Worm (Caenorhabditis elegans): ENCODE results near the gene C31E10.11.

Gene C31E10.11

ce11 chrX:13995803-13996388 is 5.3 kb upstream of the C31E10.11 start, which contains the start of the genes C31E10.5 and C31E10.6:
Gene C31E10.5 (minus strand): TSS chrX:13995834.
Gene C31E10.6 (plus strand): TSS chrX:13996338.
- no peak for TF ChIP-seq hpl-2 (GFP tag; optimal IDR thresholded peaks at IDR 0.05)
- TF ChIP-seq Y116A8C.19 (tag; optimal IDR thresholded peaks at IDR 0.05; ENCODE audit: borderline replicate concordance), result no peak
- peak; percentile 74 for TF ChIP-seq rnt-1 (tag; optimal IDR thresholded peaks at IDR 0.05)
- no peak for TF ChIP-seq grh-1 (GFP tag; IDR thresholded peaks at IDR 0.05)
- no peak for TF ChIP-seq nhr-76 (tag; optimal IDR thresholded peaks at IDR 0.05)
- TF ChIP-seq mab-9 (GFP tag; IDR thresholded peaks at IDR 0.05), result no peak
- TF ChIP-seq dsc-1 (tag; optimal IDR thresholded peaks at IDR 0.05), result peak; percentile 47
- no peak for TF ChIP-seq ceh-63 (GFP tag; optimal IDR thresholded peaks at IDR 0.05)
- peak; percentile 73 for TF ChIP-seq unc-130 (tag; optimal IDR thresholded peaks at IDR 0.05)
- no peak for TF ChIP-seq elt-2 (tag; optimal IDR thresholded peaks at IDR 0.05)
- no peak for TF ChIP-seq tlp-1 (tag; optimal IDR thresholded peaks at IDR 0.05)
- TF ChIP-seq zip-4 (GFP tag; optimal IDR thresholded peaks at IDR 0.05), result no peak
- no peak for TF ChIP-seq efl-3 (GFP tag; optimal IDR thresholded peaks at IDR 0.05)
- TF ChIP-seq egl-13 (tag; optimal IDR thresholded peaks at IDR 0.05), result no peak
- TF ChIP-seq lsy-2 (tag; optimal IDR thresholded peaks at IDR 0.05), result peak; percentile 39 to 74
- peak; percentile 96 for TF ChIP-seq F16B12.6 (tag; optimal IDR thresholded peaks at IDR 0.05)
- TF ChIP-seq tbx-2 (tag; optimal IDR thresholded peaks at IDR 0.05), result peak; percentile 64
- no peak for TF ChIP-seq ceh-90 (tag; optimal IDR thresholded peaks at IDR 0.05)
- TF ChIP-seq nhr-12 (tag; optimal IDR thresholded peaks at IDR 0.05), result no peak
- peak; percentile 20 for TF ChIP-seq snpc-4 (tag; optimal IDR thresholded peaks at IDR 0.05)
- TF ChIP-seq egl-27 (tag; optimal IDR thresholded peaks at IDR 0.05), result no peak
- no peak for TF ChIP-seq hlh-17 (GFP tag; optimal IDR thresholded peaks at IDR 0.05; ENCODE audit: borderline replicate concordance)
- TF ChIP-seq ets-5 (GFP tag; IDR thresholded peaks at IDR 0.05), result no peak
- no peak for TF ChIP-seq hlh-4 (tag; optimal IDR thresholded peaks at IDR 0.05)
- TF ChIP-seq unc-30 (tag; optimal IDR thresholded peaks at IDR 0.05), result no peak
- peak; percentile 49 for TF ChIP-seq skn-1 (tag; optimal IDR thresholded peaks at IDR 0.05)
- TF ChIP-seq nhr-237 (tag; optimal IDR thresholded peaks at IDR 0.05), result no peak
- no peak for TF ChIP-seq nhr-28 (tag; optimal IDR thresholded peaks at IDR 0.05)
- peak; percentile 53 for TF ChIP-seq nhr-90 (tag; optimal IDR thresholded peaks at IDR 0.05; ENCODE audit: poor library complexity)
- TF ChIP-seq pqm-1 (tag; optimal IDR thresholded peaks at IDR 0.05), result no peak
- TF ChIP-seq mef-2 (tag; optimal IDR thresholded peaks at IDR 0.05), result no peak
- TF ChIP-seq blmp-1 (tag; optimal IDR thresholded peaks at IDR 0.05), result peak; percentile 10
- TF ChIP-seq ceh-82 (tag; optimal IDR thresholded peaks at IDR 0.05), result peak; percentile 26 to 61 (median 55)
- TF ChIP-seq nhr-11 (tag; optimal IDR thresholded peaks at IDR 0.05), result no peak
- TF ChIP-seq swsn-7 (tag; optimal IDR thresholded peaks at IDR 0.05), result peak; percentile 52
- no peak for TF ChIP-seq ces-1 (GFP tag; optimal IDR thresholded peaks at IDR 0.05)
- TF ChIP-seq sup-37 (GFP tag; optimal IDR thresholded peaks at IDR 0.05), result no peak
- peak in 1 of 6 experiments; percentile 7 for TF ChIP-seq elt-3 (tag; optimal IDR thresholded peaks at IDR 0.05)
- TF ChIP-seq mep-1 (tag; optimal IDR thresholded peaks at IDR 0.05), result peak; percentile 79
- TF ChIP-seq C34B4.2 (tag; optimal IDR thresholded peaks at IDR 0.05), result no peak
- TF ChIP-seq nhr-85 (tag), result peak; percentile 77
- TF ChIP-seq xbp-1 (tag; optimal IDR thresholded peaks at IDR 0.05), result peak; percentile 44
- peak; percentile 24 for TF ChIP-seq isw-1 (GFP tag; IDR thresholded peaks at IDR 0.05)
- peak; percentile 72 for TF ChIP-seq nhr-47 (tag; optimal IDR thresholded peaks at IDR 0.05)
- no peak for TF ChIP-seq ceh-8 (GFP tag; optimal IDR thresholded peaks at IDR 0.05)
- no peak for TF ChIP-seq ama-1 (optimal IDR thresholded peaks at IDR 0.05)
- TF ChIP-seq aly-2 (tag; optimal IDR thresholded peaks at IDR 0.05), result no peak
- TF ChIP-seq aha-1 (tag; optimal IDR thresholded peaks at IDR 0.05), result no peak
- TF ChIP-seq fkh-10 (GFP tag; optimal IDR thresholded peaks at IDR 0.05), result no peak
- TF ChIP-seq lin-39 (tag; optimal IDR thresholded peaks at IDR 0.05), result no peak
- TF ChIP-seq fkh-4 (tag; optimal IDR thresholded peaks at IDR 0.05; ENCODE audit: borderline replicate concordance), result no peak
- TF ChIP-seq sox-4 (tag; optimal IDR thresholded peaks at IDR 0.05), result no peak
- peak; percentile 28 to 72 for TF ChIP-seq lin-35 (GFP tag; optimal IDR thresholded peaks at IDR 0.05)
- no peak for TF ChIP-seq unc-62 (GFP tag; optimal IDR thresholded peaks at IDR 0.05)

Measured in whole organism, L1 larva.